Worm (Caenorhabditis elegans) whole organism, mixed stage, embryonic: ENCODE measurements around the gene sri-46.

Experiments used
- M03D4.4 ChIP-seq: sonication (generic microtip); optimal IDR thresholded peaks from 2 replicates; lab custom pipeline; 2017; ENCODE audit warnings: mild to moderate bottlenecking, missing genetic modification characterization, missing compliant biosample characterization
- blmp-1 ChIP-seq: fragments of 150-350 bp; optimal IDR thresholded peaks from 2 replicates; lab custom pipeline; 2014; ENCODE audit warnings: missing biosample characterization, missing genetic modification characterization
- ceh-39 ChIP-seq: fragments of 150-350 bp; optimal IDR thresholded peaks from 2 replicates; lab custom pipeline; 2014; ENCODE audit warnings: missing biosample characterization, missing genetic modification characterization
- ceh-43 ChIP-seq: fragments of 200-800 bp; sonication (Bioruptor generic); optimal IDR thresholded peaks from 2 replicates; lab custom pipeline; 2018; ENCODE audit warnings: mild to moderate bottlenecking, missing genetic modification characterization, moderate library complexity, missing compliant biosample characterization
- ceh-83 ChIP-seq: fragments of 200-800 bp; sonication (Bioruptor generic); optimal IDR thresholded peaks from 2 replicates; lab custom pipeline; 2018; ENCODE audit warnings: mild to moderate bottlenecking, missing genetic modification characterization, missing compliant biosample characterization
- ces-1 ChIP-seq: fragments of 150-350 bp; optimal IDR thresholded peaks from 2 replicates; lab custom pipeline; 2014; ENCODE audit warnings: missing biosample characterization, missing genetic modification reagents, missing genetic modification characterization
- cnd-1 ChIP-seq: fragments of 200-800 bp; sonication (Bioruptor generic); optimal IDR thresholded peaks from 2 replicates; lab custom pipeline; 2018; ENCODE audit warnings: mild to moderate bottlenecking, missing genetic modification characterization, missing compliant biosample characterization
- drap-1 ChIP-seq: fragments of 200-800 bp; sonication (Bioruptor generic); optimal IDR thresholded peaks from 3 replicates; lab custom pipeline; 2018; ENCODE audit warnings: mild to moderate bottlenecking, missing genetic modification characterization, missing compliant biosample characterization
- elt-3 ChIP-seq: fragments of 150-350 bp; optimal IDR thresholded peaks from 2 replicates; lab custom pipeline; 2014; ENCODE audit warnings: missing biosample characterization, missing genetic modification characterization
- flh-1 ChIP-seq: fragments of 200-800 bp; sonication (Bioruptor generic); optimal IDR thresholded peaks from 2 replicates; lab custom pipeline; 2018; ENCODE audit warnings: mild to moderate bottlenecking, missing genetic modification characterization, moderate library complexity, missing compliant biosample characterization
- ham-2 ChIP-seq: fragments of 200-800 bp; sonication (Bioruptor generic); optimal IDR thresholded peaks from 2 replicates; lab custom pipeline; 2018; ENCODE audit warnings: mild to moderate bottlenecking, missing genetic modification characterization, missing compliant biosample characterization
- hlh-1 ChIP-seq: fragments of 150-350 bp; optimal IDR thresholded peaks from 2 replicates; lab custom pipeline; 2014; ENCODE audit warnings: missing biosample characterization, missing genetic modification reagents, missing genetic modification characterization
- lin-13 ChIP-seq: fragments of 150-350 bp; optimal IDR thresholded peaks from 2 replicates; lab custom pipeline; 2014; ENCODE audit warnings: missing biosample characterization, missing genetic modification characterization
- lsy-2 ChIP-seq: fragments of 150-350 bp; optimal IDR thresholded peaks from 2 replicates; lab custom pipeline; 2014; ENCODE audit warnings: missing biosample characterization, missing genetic modification characterization
- mab-5 ChIP-seq: fragments of 150-350 bp; optimal IDR thresholded peaks from 2 replicates; lab custom pipeline; 2014; ENCODE audit warnings: missing biosample characterization, missing genetic modification characterization
- mls-2 ChIP-seq: sonication (generic microtip); optimal IDR thresholded peaks from 2 replicates; lab custom pipeline; 2016; ENCODE audit warnings: mild to moderate bottlenecking, missing genetic modification characterization, moderate library complexity, missing compliant biosample characterization
- nhr-12 ChIP-seq: fragments of 150-350 bp; optimal IDR thresholded peaks from 2 replicates; lab custom pipeline; 2014; ENCODE audit warnings: missing biosample characterization, missing genetic modification characterization
- nhr-2 ChIP-seq: fragments of 150-350 bp; optimal IDR thresholded peaks from 2 replicates; lab custom pipeline; 2014; ENCODE audit warnings: missing biosample characterization, missing genetic modification characterization
- nhr-237 ChIP-seq: fragments of 150-350 bp; optimal IDR thresholded peaks from 2 replicates; lab custom pipeline; 2014; ENCODE audit warnings: missing biosample characterization, missing genetic modification characterization
- nhr-28 ChIP-seq: fragments of 150-350 bp; optimal IDR thresholded peaks from 2 replicates; lab custom pipeline; 2014; ENCODE audit warnings: missing biosample characterization, missing genetic modification characterization
- nhr-76 ChIP-seq: sonication (generic microtip); optimal IDR thresholded peaks from 2 replicates; lab custom pipeline; 2017; ENCODE audit warnings: missing biosample characterization, missing genetic modification characterization
- pha-4 ChIP-seq: fragments of 150-350 bp; optimal IDR thresholded peaks from 2 replicates; lab custom pipeline; 2018; ENCODE audit warnings: missing biosample characterization, missing genetic modification reagents, missing genetic modification characterization
- sem-2 ChIP-seq: fragments of 200-800 bp; sonication (Bioruptor generic); optimal IDR thresholded peaks from 2 replicates; lab custom pipeline; 2018; ENCODE audit warnings: mild to moderate bottlenecking, missing genetic modification characterization, missing compliant biosample characterization
- snpc-4 ChIP-seq: fragments of 150-350 bp; optimal IDR thresholded peaks from 2 replicates; lab custom pipeline; 2014; ENCODE audit warnings: missing biosample characterization, missing genetic modification characterization
- sptf-1 ChIP-seq: sonication (generic microtip); optimal IDR thresholded peaks from 2 replicates; lab custom pipeline; 2017; ENCODE audit warnings: mild to moderate bottlenecking, missing genetic modification characterization, moderate library complexity, missing compliant biosample characterization
- tbx-8 ChIP-seq: fragments of 200-800 bp; sonication (Bioruptor generic); optimal IDR thresholded peaks from 2 replicates; lab custom pipeline; 2018; ENCODE audit warnings: mild to moderate bottlenecking, missing genetic modification characterization, moderate library complexity, missing compliant biosample characterization
- unc-120 ChIP-seq: sonication (generic microtip); optimal IDR thresholded peaks from 2 replicates; lab custom pipeline; 2017; ENCODE audit warnings: missing genetic modification characterization, missing compliant biosample characterization; ENCODE audit not compliant: poor library complexity, severe bottlenecking
- unc-39 ChIP-seq: fragments of 150-350 bp; optimal IDR thresholded peaks from 2 replicates; lab custom pipeline; 2014; ENCODE audit warnings: missing biosample characterization, missing genetic modification characterization
- unc-62 ChIP-seq: fragments of 150-350 bp; optimal IDR thresholded peaks from 2 replicates; lab custom pipeline; 2014; ENCODE audit warnings: missing biosample characterization, missing genetic modification reagents, missing genetic modification characterization
- zip-8 ChIP-seq: fragments of 150-350 bp; optimal IDR thresholded peaks from 2 replicates; lab custom pipeline; 2014; ENCODE audit warnings: missing biosample characterization, missing genetic modification characterization

The sri-46 gene

ce11 chrII:684811-685210 lies 13.9 kb upstream of the sri-46 start, which contains the start of gene T02H6.5:
Gene T02H6.5 (plus strand): TSS chrII:685111.
- TF ChIP-seq snpc-4 (no peak), cnd-1 (tag; lab: Kevin White, UChicago) (no peak), hlh-1 (tag; lab: Kevin White, UChicago) (no peak), unc-120 (tag; lab: Kevin White, UChicago) (no peak), ham-2 (GFP tag; lab: Kevin White, UChicago) (no peak), zip-8 (no peak), nhr-2 (tag; lab: Kevin White, UChicago) (no peak), ceh-43 (GFP tag; lab: Kevin White, UChicago) (no peak), nhr-28 (tag; lab: Kevin White, UChicago) (no peak), flh-1 (GFP tag; lab: Kevin White, UChicago) (no peak), unc-62 (GFP tag; lab: Kevin White, UChicago) (no peak), blmp-1 (no peak), M03D4.4 (tag; lab: Kevin White, UChicago) (no peak), nhr-12 (no peak), pha-4 (tag; lab: Kevin White, UChicago) (no peak), lsy-2 (no peak), ceh-83 (GFP tag; lab: Kevin White, UChicago) (no peak)

DNA sequence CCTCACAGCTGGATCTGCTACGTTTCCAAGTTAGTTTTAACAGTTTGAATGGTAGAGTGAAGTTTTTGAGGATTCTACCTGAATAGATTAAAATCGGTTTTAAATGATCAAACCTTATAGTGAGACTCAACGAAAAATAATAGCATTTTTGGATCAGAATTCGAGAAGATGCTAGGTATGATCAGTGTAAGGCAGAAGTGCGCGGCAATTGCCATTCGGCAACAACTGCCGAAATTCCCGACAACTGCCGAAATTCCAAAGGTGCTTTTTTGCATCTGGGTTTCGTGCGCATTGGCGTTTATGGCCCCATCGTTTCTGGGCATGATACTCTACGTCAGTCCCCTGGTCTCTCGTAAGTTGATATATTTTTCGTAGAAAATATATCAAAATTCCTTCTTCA lies 12.5 kb upstream of the sri-46 start, which contains the start of gene T02H6.6:
T02H6.6 (plus strand) TSS at position 301 of the 400 bp plus-strand sequence.
- no peak for TF ChIP-seq ceh-39
- TF ChIP-seq hlh-1 (tag; lab: Kevin White, UChicago) = peak; percentile 63

ce11 chrII:682326-682725 lies 11.4 kb upstream of the sri-46 start, which contains the start of gene T02H6.7:
Gene T02H6.7 (plus strand): TSS chrII:682626.
- TF ChIP-seq nhr-237 (tag; lab: Kevin White, UChicago) = no peak
- no peak for TF ChIP-seq hlh-1 (tag; lab: Kevin White, UChicago)
- TF ChIP-seq ceh-39 = no peak
- no peak for TF ChIP-seq snpc-4
- no peak for TF ChIP-seq elt-3
- TF ChIP-seq nhr-2 (tag; lab: Kevin White, UChicago) = no peak
- TF ChIP-seq unc-39 = no peak

ce11 chrII:680612-681011 lies 9.7 kb upstream of the sri-46 start, which contains the start of the genes T02H6.10 and T02H6.8:
Gene T02H6.10 (minus strand): TSS chrII:680712.
Gene T02H6.8 (plus strand): TSS chrII:680832.
- TF ChIP-seq ceh-43 (GFP tag; lab: Kevin White, UChicago) = no peak
- TF ChIP-seq ham-2 (GFP tag; lab: Kevin White, UChicago) = no peak
- no peak for TF ChIP-seq ceh-83 (GFP tag; lab: Kevin White, UChicago)

DNA sequence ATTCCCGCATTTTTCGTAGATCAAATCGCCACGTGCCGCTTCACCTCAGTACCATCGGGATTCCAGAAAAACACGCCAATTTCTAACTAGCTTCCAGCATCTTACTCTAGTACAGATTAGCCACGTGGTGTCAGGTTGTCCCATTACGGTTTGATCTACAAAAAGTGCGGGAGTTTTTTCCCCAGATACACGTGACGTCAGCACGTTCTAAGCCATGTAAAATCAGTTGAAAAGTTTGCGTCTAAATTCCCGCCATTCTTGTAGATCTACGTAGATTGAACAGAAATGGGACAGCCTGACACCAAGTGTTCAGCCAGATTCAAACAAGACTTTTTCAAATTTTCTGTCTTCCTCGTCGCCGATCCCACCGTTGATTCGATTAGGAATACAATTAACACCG lies 7.7 kb upstream of the sri-46 start, which contains the start of gene T02H6.9:
T02H6.9 (plus strand) TSS at position 301 of the 400 bp plus-strand sequence.
- no peak for TF ChIP-seq lin-13 (tag; lab: Kevin White, UChicago)
- no peak for TF ChIP-seq sem-2 (GFP tag; lab: Kevin White, UChicago)
- no peak for TF ChIP-seq elt-3
- TF ChIP-seq nhr-2 (tag; lab: Kevin White, UChicago) = no peak
- no peak for TF ChIP-seq sptf-1 (tag; lab: Kevin White, UChicago)
- TF ChIP-seq zip-8 = no peak
- no peak for TF ChIP-seq tbx-8 (GFP tag; lab: Kevin White, UChicago)

DNA sequence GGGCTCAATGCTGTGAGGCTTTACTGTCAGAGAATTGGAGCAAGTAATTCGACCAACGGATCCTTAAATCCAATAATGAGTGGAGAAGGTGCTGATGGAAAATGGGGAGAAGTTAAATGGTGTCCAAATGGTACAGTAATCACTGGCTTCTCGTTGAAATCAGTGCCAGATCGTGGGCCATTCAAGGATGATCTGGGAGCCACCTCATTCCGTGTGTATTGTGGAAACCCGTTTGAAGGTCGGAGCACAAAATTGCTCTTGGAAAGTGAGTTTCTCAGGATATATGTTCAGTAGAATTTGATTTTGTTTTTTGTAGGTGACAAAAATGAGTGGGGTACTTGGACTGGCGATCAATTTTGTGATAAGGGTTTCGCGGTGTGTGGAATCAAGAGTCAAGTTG lies 4.9 kb upstream of the sri-46 start:
- TF ChIP-seq mls-2 (tag; lab: Kevin White, UChicago) = no peak
- TF ChIP-seq cnd-1 (tag; lab: Kevin White, UChicago) = no peak
- no peak for TF ChIP-seq nhr-237 (tag; lab: Kevin White, UChicago)
- no peak for TF ChIP-seq drap-1
- TF ChIP-seq mab-5 (tag; lab: Kevin White, UChicago) = no peak
- no peak for TF ChIP-seq M03D4.4 (tag; lab: Kevin White, UChicago)
- no peak for TF ChIP-seq nhr-12
- TF ChIP-seq sptf-1 (tag; lab: Kevin White, UChicago) = no peak
- TF ChIP-seq sem-2 (GFP tag; lab: Kevin White, UChicago) = no peak
- TF ChIP-seq blmp-1 = no peak
- no peak for TF ChIP-seq lsy-2
- TF ChIP-seq ces-1 = no peak
- no peak for TF ChIP-seq unc-120 (tag; lab: Kevin White, UChicago)
- no peak for TF ChIP-seq nhr-76 (tag; lab: Kevin White, UChicago)
- TF ChIP-seq hlh-1 (tag; lab: Kevin White, UChicago) = no peak
- no peak for TF ChIP-seq pha-4 (tag; lab: Kevin White, UChicago)
- no peak for TF ChIP-seq flh-1 (GFP tag; lab: Kevin White, UChicago)
